Worm (Caenorhabditis elegans): Measurements from ENCODE around the gene lip-1.

The lip-1 gene

DNA sequence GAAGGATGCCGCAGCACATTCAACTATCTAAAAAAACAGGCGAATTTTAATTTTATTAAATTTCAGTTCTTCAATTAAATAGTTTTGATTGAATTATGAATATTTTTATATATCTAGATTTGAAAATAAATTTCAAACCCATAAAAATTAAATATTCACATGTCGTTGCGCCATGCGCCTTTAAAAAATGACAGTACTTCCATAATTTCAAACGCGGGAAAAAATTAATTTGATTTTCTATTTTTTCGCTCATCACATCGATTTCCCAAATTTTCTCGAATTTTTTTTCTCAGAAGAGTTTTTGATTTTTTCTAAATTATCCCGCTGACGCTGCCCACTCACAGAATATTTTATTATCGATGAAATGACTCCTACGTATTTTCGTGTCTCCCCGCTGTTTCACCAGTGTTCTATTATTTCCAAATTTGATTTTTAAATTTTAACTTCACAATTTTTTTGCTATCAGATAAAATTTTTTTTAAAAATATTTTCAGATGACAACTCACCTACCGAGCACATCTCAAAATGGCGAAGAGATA, at the start of gene lip-1:
Gene lip-1, plus strand, starts transcription at position 489 of the 539 bp plus-strand sequence.
- TF ChIP-seq nhr-237 (tag; optimal IDR thresholded peaks at IDR 0.05) (no peak), ceh-16 (tag; optimal IDR thresholded peaks at IDR 0.05) (no peak), nhr-28 (tag; optimal IDR thresholded peaks at IDR 0.05) (no peak), fos-1 (tag; optimal IDR thresholded peaks at IDR 0.05) (no peak), lin-15B (tag; optimal IDR thresholded peaks at IDR 0.05) (no peak), R02D3.7 (tag; optimal IDR thresholded peaks at IDR 0.05) (no peak), ceh-9 (tag; optimal IDR thresholded peaks at IDR 0.05) (no peak), ztf-11 (tag; optimal IDR thresholded peaks at IDR 0.05) (no peak), zag-1 (tag; optimal IDR thresholded peaks at IDR 0.05) (no peak), fkh-2 (tag; optimal IDR thresholded peaks at IDR 0.05) (no peak), nhr-23 (tag; optimal IDR thresholded peaks at IDR 0.05) (no peak), pqm-1 (tag; optimal IDR thresholded peaks at IDR 0.05) (no peak), nhr-11 (tag; optimal IDR thresholded peaks at IDR 0.05) (no peak), nhr-76 (tag; optimal IDR thresholded peaks at IDR 0.05) (no peak), elt-2 (tag; optimal IDR thresholded peaks at IDR 0.05) (no peak), nfya-1 (tag; optimal IDR thresholded peaks at IDR 0.05; ENCODE audit: insufficient read depth) (no peak), hmg-11 (tag; optimal IDR thresholded peaks at IDR 0.05) (no peak), tbx-2 (tag; optimal IDR thresholded peaks at IDR 0.05) (no peak)

DNA sequence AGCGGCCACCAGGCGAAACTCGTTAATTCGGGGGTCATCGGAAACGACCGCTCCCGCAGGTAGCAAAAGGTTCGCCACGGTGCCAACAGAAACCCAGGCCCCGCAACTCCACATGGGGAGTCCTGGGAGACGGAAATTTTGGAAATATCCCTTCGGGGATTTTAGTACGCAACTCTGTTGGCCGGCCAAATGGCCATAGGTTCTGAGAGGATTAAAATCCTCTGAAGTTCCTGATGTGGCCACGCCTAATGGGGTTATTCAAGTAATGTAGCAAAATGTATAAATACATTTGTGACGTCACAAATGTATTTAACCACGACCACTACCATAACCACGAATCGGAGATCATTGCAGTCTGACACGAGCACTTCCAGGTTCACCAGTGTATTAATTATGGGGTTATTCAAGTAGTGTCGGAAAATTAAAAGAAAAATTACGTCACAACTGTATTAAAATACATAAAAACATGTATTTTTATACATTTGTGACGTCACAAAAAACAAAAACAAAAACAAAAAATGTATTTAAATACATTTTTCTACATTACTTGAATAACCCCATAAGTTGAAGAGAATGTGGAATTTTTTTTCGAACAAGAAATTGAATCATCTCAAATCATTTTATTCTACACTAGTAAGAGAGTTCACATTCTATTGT, 49.3 kb upstream of the lip-1 start:
- TF ChIP-seq nhr-28 (tag; optimal IDR thresholded peaks at IDR 0.05) (no peak), ZK546.5 (tag; optimal IDR thresholded peaks at IDR 0.05) (no peak), pha-4 (tag; optimal IDR thresholded peaks at IDR 0.05) (no peak), skn-1 (tag; optimal IDR thresholded peaks at IDR 0.05) (no peak), tbx-2 (tag; optimal IDR thresholded peaks at IDR 0.05) (no peak), lin-39 (tag; optimal IDR thresholded peaks at IDR 0.05) (no peak), sea-2 (GFP tag; optimal IDR thresholded peaks at IDR 0.05) (no peak), ztf-4 (tag; optimal IDR thresholded peaks at IDR 0.05) (no peak), nhr-76 (tag; optimal IDR thresholded peaks at IDR 0.05) (no peak), nfya-1 (tag; optimal IDR thresholded peaks at IDR 0.05; ENCODE audit: insufficient read depth) (no peak), aly-2 (tag; optimal IDR thresholded peaks at IDR 0.05) (no peak), elt-3 (tag; optimal IDR thresholded peaks at IDR 0.05) (no peak), ama-1 (optimal IDR thresholded peaks at IDR 0.05) (no peak), ceh-16 (tag; optimal IDR thresholded peaks at IDR 0.05) (no peak), eor-1 (tag; optimal IDR thresholded peaks at IDR 0.05) (no peak), nhr-25 (tag; optimal IDR thresholded peaks at IDR 0.05) (no peak), ceh-28 (tag; optimal IDR thresholded peaks at IDR 0.05) (no peak)

DNA sequence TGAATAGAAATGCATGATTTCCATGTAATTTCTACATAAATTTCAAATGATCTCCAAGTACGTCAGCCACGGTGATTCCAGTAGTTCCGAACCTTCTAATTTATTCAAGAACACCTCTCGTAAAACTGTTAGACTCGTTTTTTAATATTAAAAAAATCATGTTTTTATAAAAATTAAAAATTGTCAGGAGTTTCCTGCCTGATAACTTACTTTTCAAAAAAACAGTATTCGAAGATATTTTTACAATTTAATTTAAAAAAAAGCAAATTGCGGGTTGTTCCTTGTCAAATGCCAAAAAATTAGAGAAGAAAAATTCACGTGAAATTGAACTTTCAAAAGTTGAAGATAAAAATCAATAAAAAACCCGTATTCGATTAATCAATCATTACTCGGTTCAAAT, 47.2 kb upstream of the lip-1 start, which contains the start of the genes C17H12.3 and C17H12.12:
Gene C17H12.3, minus strand, starts transcription at position 101 of the 400 bp plus-strand sequence.
Gene C17H12.12, plus strand, starts transcription at position 396 of the 400 bp plus-strand sequence.
- TF ChIP-seq ama-1 (optimal IDR thresholded peaks at IDR 0.05), result no peak
- TF ChIP-seq nhr-11 (tag; optimal IDR thresholded peaks at IDR 0.05), result no peak
- no peak for TF ChIP-seq ztf-4 (tag; optimal IDR thresholded peaks at IDR 0.05)
- TF ChIP-seq lin-39 (tag; optimal IDR thresholded peaks at IDR 0.05), result no peak
- no peak for TF ChIP-seq ceh-16 (tag; optimal IDR thresholded peaks at IDR 0.05)
- no peak for TF ChIP-seq ztf-11 (tag; optimal IDR thresholded peaks at IDR 0.05)
- no peak for TF ChIP-seq ceh-9 (tag; optimal IDR thresholded peaks at IDR 0.05)
- TF ChIP-seq unc-39 (tag; optimal IDR thresholded peaks at IDR 0.05), result no peak

- TF ChIP-seq elt-2 (tag; optimal IDR thresholded peaks at IDR 0.05) (peak; percentile 79), pqm-1 (tag; optimal IDR thresholded peaks at IDR 0.05) (peak; percentile 91), mml-1 (tag; optimal IDR thresholded peaks at IDR 0.05) (no peak), ztf-11 (tag; optimal IDR thresholded peaks at IDR 0.05) (no peak)
These were observed 40.6 kb upstream of the lip-1 start, which contains the start of the genes cest-4 and C17H12.11 for ce11 chrIV:6802132-6802531. cest-4 (minus strand) TSS chrIV:6802337. C17H12.11 (plus strand) TSS chrIV:6802387.

DNA sequence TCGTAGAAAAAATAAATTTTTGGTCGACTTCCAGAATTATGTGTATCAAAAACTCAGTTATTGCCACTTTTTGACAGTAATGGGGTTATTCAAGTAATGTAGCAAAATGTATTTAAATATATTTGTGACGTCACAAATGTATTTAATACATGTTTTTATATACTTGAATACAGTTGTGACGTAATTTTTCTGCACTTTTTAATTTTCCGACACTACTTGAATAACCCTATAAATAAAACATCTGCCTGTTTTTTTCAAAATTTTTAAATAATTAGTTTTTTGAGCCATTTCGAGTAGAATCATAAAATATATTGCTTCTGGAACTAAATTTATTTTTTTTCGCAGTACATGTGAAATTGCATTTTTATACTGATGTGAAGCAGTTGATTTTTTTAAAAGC, 39.5 kb upstream of the lip-1 start:
- TF ChIP-seq nhr-11 (tag; optimal IDR thresholded peaks at IDR 0.05), result no peak
- TF ChIP-seq aly-2 (tag; optimal IDR thresholded peaks at IDR 0.05), result no peak
- no peak for TF ChIP-seq nhr-28 (tag; optimal IDR thresholded peaks at IDR 0.05)
- no peak for TF ChIP-seq nhr-23 (tag; optimal IDR thresholded peaks at IDR 0.05)
- no peak for TF ChIP-seq fos-1 (tag; optimal IDR thresholded peaks at IDR 0.05)
- TF ChIP-seq eor-1 (tag; optimal IDR thresholded peaks at IDR 0.05), result no peak
- no peak for TF ChIP-seq ceh-16 (tag; optimal IDR thresholded peaks at IDR 0.05)
- no peak for TF ChIP-seq ceh-9 (tag; optimal IDR thresholded peaks at IDR 0.05)
- no peak for TF ChIP-seq nhr-237 (tag; optimal IDR thresholded peaks at IDR 0.05)
- no peak for TF ChIP-seq nfya-1 (tag; optimal IDR thresholded peaks at IDR 0.05; ENCODE audit: insufficient read depth)
- TF ChIP-seq lsy-12 (tag; optimal IDR thresholded peaks at IDR 0.05), result no peak
- TF ChIP-seq mml-1 (tag; optimal IDR thresholded peaks at IDR 0.05), result no peak
- no peak for TF ChIP-seq elt-1 (tag; optimal IDR thresholded peaks at IDR 0.05)
- no peak for TF ChIP-seq nhr-77 (tag; optimal IDR thresholded peaks at IDR 0.05)
- no peak for TF ChIP-seq jun-1 (tag; optimal IDR thresholded peaks at IDR 0.05)

Data from whole organism, L3 larva.